Worm (Caenorhabditis elegans): Measurements from ENCODE around the gene F11D11.6.

Gene F11D11.6

ce11 chrV:18753036-18753435, at the start of gene F11D11.6:
TSS of gene F11D11.6 (minus strand) at chrV:18753136.
- no peak for TF ChIP-seq F13C5.2 (tag; optimal IDR thresholded peaks at IDR 0.05)
- TF ChIP-seq ceh-36 (tag; optimal IDR thresholded peaks at IDR 0.05) = no peak
- TF ChIP-seq hmbx-1 (tag; optimal IDR thresholded peaks at IDR 0.05) = no peak
- no peak for TF ChIP-seq ets-7 (tag; optimal IDR thresholded peaks at IDR 0.05)
- no peak for TF ChIP-seq flt-1 (GFP tag; IDR thresholded peaks at IDR 0.05)
- TF ChIP-seq aly-1 (tag; optimal IDR thresholded peaks at IDR 0.05) = no peak
- no peak for TF ChIP-seq scrt-1 (GFP tag; IDR thresholded peaks at IDR 0.05)
- TF ChIP-seq tbx-37 (GFP tag; conservative IDR thresholded peaks at IDR 0.05) = no peak
- TF ChIP-seq tra-4 (tag; optimal IDR thresholded peaks at IDR 0.05) = no peak
- TF ChIP-seq ama-1 (optimal IDR thresholded peaks at IDR 0.05) = no peak
- TF ChIP-seq pes-1 (GFP tag; IDR thresholded peaks at IDR 0.05) = no peak
- no peak for TF ChIP-seq tbx-11 (GFP tag; IDR thresholded peaks at IDR 0.05)
- no peak for TF ChIP-seq hnd-1 (tag; optimal IDR thresholded peaks at IDR 0.05)
- TF ChIP-seq hmg-4 (GFP tag; optimal IDR thresholded peaks at IDR 0.05) = no peak
- TF ChIP-seq ceh-13 (GFP tag; optimal IDR thresholded peaks at IDR 0.05) = no peak
- TF ChIP-seq B0310.2 (tag; optimal IDR thresholded peaks at IDR 0.05) = no peak
- TF ChIP-seq sea-1 (GFP tag; conservative IDR thresholded peaks at IDR 0.05) = no peak

- no peak for TF ChIP-seq B0310.2 (tag; optimal IDR thresholded peaks at IDR 0.05)
- TF ChIP-seq F13C5.2 (tag; optimal IDR thresholded peaks at IDR 0.05) = no peak
- no peak for TF ChIP-seq tbx-11 (GFP tag; IDR thresholded peaks at IDR 0.05)
- no peak for TF ChIP-seq hmbx-1 (tag; optimal IDR thresholded peaks at IDR 0.05)
- no peak for TF ChIP-seq scrt-1 (GFP tag; IDR thresholded peaks at IDR 0.05)
- TF ChIP-seq flt-1 (GFP tag; IDR thresholded peaks at IDR 0.05) = no peak
- no peak for TF ChIP-seq tbx-37 (GFP tag; conservative IDR thresholded peaks at IDR 0.05)
- no peak for TF ChIP-seq ceh-36 (tag; optimal IDR thresholded peaks at IDR 0.05)
- no peak for TF ChIP-seq ceh-13 (GFP tag; optimal IDR thresholded peaks at IDR 0.05)
- TF ChIP-seq tra-4 (tag; optimal IDR thresholded peaks at IDR 0.05) = no peak
- TF ChIP-seq ets-7 (tag; optimal IDR thresholded peaks at IDR 0.05) = no peak
- no peak for TF ChIP-seq pes-1 (GFP tag; IDR thresholded peaks at IDR 0.05)
- no peak for TF ChIP-seq hnd-1 (tag; optimal IDR thresholded peaks at IDR 0.05)
- no peak for TF ChIP-seq ama-1 (optimal IDR thresholded peaks at IDR 0.05)
- TF ChIP-seq aly-1 (tag; optimal IDR thresholded peaks at IDR 0.05) = no peak
- no peak for TF ChIP-seq hmg-4 (GFP tag; optimal IDR thresholded peaks at IDR 0.05)
Observed at ce11 chrV:18802077-18802476, 49.1 kb upstream of the F11D11.6 start, which contains the start of gene C54E10.11. TSS of gene C54E10.11 (minus strand) at chrV:18802177.

ce11 chrV:18800811-18801210, 47.9 kb upstream of the F11D11.6 start, which contains the start of gene nhr-170:
TSS of gene nhr-170 (minus strand) at chrV:18800826.
- no peak for TF ChIP-seq flt-1 (GFP tag; IDR thresholded peaks at IDR 0.05)

- TF ChIP-seq pes-1 (GFP tag; IDR thresholded peaks at IDR 0.05) = no peak
- TF ChIP-seq hmbx-1 (tag; optimal IDR thresholded peaks at IDR 0.05) = no peak
- TF ChIP-seq tbx-37 (GFP tag; conservative IDR thresholded peaks at IDR 0.05) = no peak
- no peak for TF ChIP-seq flt-1 (GFP tag; IDR thresholded peaks at IDR 0.05)
Observed at ce11 chrV:18790658-18791057, 37.7 kb upstream of the F11D11.6 start, which contains the start of gene nhr-231. TSS of gene nhr-231 (plus strand) at chrV:18790958.

ce11 chrV:18787417-18787918, 34.5 kb upstream of the F11D11.6 start, which contains the start of gene Y17D7B.2:
TSS of gene Y17D7B.2 (plus strand) at chrV:18787739.
- TF ChIP-seq ama-1 (optimal IDR thresholded peaks at IDR 0.05) (no peak), hmbx-1 (tag; optimal IDR thresholded peaks at IDR 0.05) (no peak), ceh-13 (GFP tag; optimal IDR thresholded peaks at IDR 0.05) (no peak), tbx-11 (GFP tag; IDR thresholded peaks at IDR 0.05) (no peak), pes-1 (GFP tag; IDR thresholded peaks at IDR 0.05) (no peak), flt-1 (GFP tag; IDR thresholded peaks at IDR 0.05) (no peak), scrt-1 (GFP tag; IDR thresholded peaks at IDR 0.05) (no peak), F13C5.2 (tag; optimal IDR thresholded peaks at IDR 0.05) (no peak), sea-1 (GFP tag; conservative IDR thresholded peaks at IDR 0.05) (no peak), tbx-37 (GFP tag; conservative IDR thresholded peaks at IDR 0.05) (no peak)

- TF ChIP-seq ama-1 (optimal IDR thresholded peaks at IDR 0.05) (no peak), hmbx-1 (tag; optimal IDR thresholded peaks at IDR 0.05) (no peak), sea-1 (GFP tag; conservative IDR thresholded peaks at IDR 0.05) (no peak), F13C5.2 (tag; optimal IDR thresholded peaks at IDR 0.05) (no peak), scrt-1 (GFP tag; IDR thresholded peaks at IDR 0.05) (no peak), tbx-37 (GFP tag; conservative IDR thresholded peaks at IDR 0.05) (no peak), hnd-1 (tag; optimal IDR thresholded peaks at IDR 0.05) (no peak), ceh-13 (GFP tag; optimal IDR thresholded peaks at IDR 0.05) (no peak), pes-1 (GFP tag; IDR thresholded peaks at IDR 0.05) (no peak), ceh-36 (tag; optimal IDR thresholded peaks at IDR 0.05) (no peak), B0310.2 (tag; optimal IDR thresholded peaks at IDR 0.05) (no peak), tra-4 (tag; optimal IDR thresholded peaks at IDR 0.05) (no peak), aly-1 (tag; optimal IDR thresholded peaks at IDR 0.05) (no peak)
Observed at ce11 chrV:18786694-18787093, 33.8 kb upstream of the F11D11.6 start, which contains the start of gene Y17D7B.3. TSS of gene Y17D7B.3 (minus strand) at chrV:18786794.

ce11 chrV:18783474-18783873, 30.5 kb upstream of the F11D11.6 start, which contains the start of gene Y17D7B.10:
TSS of gene Y17D7B.10 (plus strand) at chrV:18783716.
- TF ChIP-seq tra-4 (tag; optimal IDR thresholded peaks at IDR 0.05) = no peak
- TF ChIP-seq ceh-36 (tag; optimal IDR thresholded peaks at IDR 0.05) = no peak
- no peak for TF ChIP-seq B0310.2 (tag; optimal IDR thresholded peaks at IDR 0.05)
- TF ChIP-seq sea-1 (GFP tag; conservative IDR thresholded peaks at IDR 0.05) = no peak
- no peak for TF ChIP-seq tbx-37 (GFP tag; conservative IDR thresholded peaks at IDR 0.05)
- no peak for TF ChIP-seq ceh-13 (GFP tag; optimal IDR thresholded peaks at IDR 0.05)
- TF ChIP-seq hmg-4 (GFP tag; optimal IDR thresholded peaks at IDR 0.05) = no peak
- TF ChIP-seq scrt-1 (GFP tag; IDR thresholded peaks at IDR 0.05) = no peak
- no peak for TF ChIP-seq tbx-11 (GFP tag; IDR thresholded peaks at IDR 0.05)
- TF ChIP-seq aly-1 (tag; optimal IDR thresholded peaks at IDR 0.05) = no peak
- no peak for TF ChIP-seq ets-7 (tag; optimal IDR thresholded peaks at IDR 0.05)
- no peak for TF ChIP-seq ama-1 (optimal IDR thresholded peaks at IDR 0.05)
- no peak for TF ChIP-seq flt-1 (GFP tag; IDR thresholded peaks at IDR 0.05)
- no peak for TF ChIP-seq F13C5.2 (tag; optimal IDR thresholded peaks at IDR 0.05)
- no peak for TF ChIP-seq hnd-1 (tag; optimal IDR thresholded peaks at IDR 0.05)
- no peak for TF ChIP-seq hmbx-1 (tag; optimal IDR thresholded peaks at IDR 0.05)
- no peak for TF ChIP-seq pes-1 (GFP tag; IDR thresholded peaks at IDR 0.05)
